Worm (Caenorhabditis elegans): ENCODE results near the gene rgs-7.

Gene rgs-7

ce11 chrX:3542242-3542641 lies at the start of gene rgs-7:
TSS of gene rgs-7 (plus strand) at chrX:3542542.
- TF ChIP-seq unc-62 (GFP tag; optimal IDR thresholded peaks at IDR 0.05): no peak

ce11 chrX:3494634-3495033 lies 47.7 kb upstream of the rgs-7 start:
- no peak for TF ChIP-seq unc-62 (GFP tag; optimal IDR thresholded peaks at IDR 0.05)

- no peak for TF ChIP-seq unc-62 (GFP tag; optimal IDR thresholded peaks at IDR 0.05)
Observed at ce11 chrX:3495776-3496175, 46.6 kb upstream of the rgs-7 start, which contains the start of gene glt-1. TSS of gene glt-1 (plus strand) at chrX:3496026.

ce11 chrX:3498953-3499352 lies 43.4 kb upstream of the rgs-7 start, which contains the start of gene C12D12.1:
TSS of gene C12D12.1 (plus strand) at chrX:3499253.
- TF ChIP-seq unc-62 (GFP tag; optimal IDR thresholded peaks at IDR 0.05): no peak

ce11 chrX:3499867-3500266 lies 42.5 kb upstream of the rgs-7 start:
- TF ChIP-seq unc-62 (GFP tag; optimal IDR thresholded peaks at IDR 0.05): no peak

- TF ChIP-seq unc-62 (GFP tag; optimal IDR thresholded peaks at IDR 0.05): no peak
Observed at ce11 chrX:3500357-3500756, 42.0 kb upstream of the rgs-7 start.

- no peak for TF ChIP-seq unc-62 (GFP tag; optimal IDR thresholded peaks at IDR 0.05)
Observed at ce11 chrX:3500903-3501302, 41.4 kb upstream of the rgs-7 start.

- no peak for TF ChIP-seq unc-62 (GFP tag; optimal IDR thresholded peaks at IDR 0.05)
Observed at ce11 chrX:3503025-3503424, 39.3 kb upstream of the rgs-7 start.

ce11 chrX:3505062-3505461 lies 37.3 kb upstream of the rgs-7 start:
- no peak for TF ChIP-seq unc-62 (GFP tag; optimal IDR thresholded peaks at IDR 0.05)

ce11 chrX:3506556-3506955 lies 35.8 kb upstream of the rgs-7 start:
- TF ChIP-seq unc-62 (GFP tag; optimal IDR thresholded peaks at IDR 0.05): no peak

- TF ChIP-seq unc-62 (GFP tag; optimal IDR thresholded peaks at IDR 0.05): no peak
Observed at ce11 chrX:3507214-3507613, 35.1 kb upstream of the rgs-7 start.

ce11 chrX:3508906-3509305 lies 33.4 kb upstream of the rgs-7 start, which contains the start of gene sox-4:
TSS of gene sox-4 (minus strand) at chrX:3509006.
- no peak for TF ChIP-seq unc-62 (GFP tag; optimal IDR thresholded peaks at IDR 0.05)

ce11 chrX:3513715-3514114 lies 28.6 kb upstream of the rgs-7 start:
- no peak for TF ChIP-seq unc-62 (GFP tag; optimal IDR thresholded peaks at IDR 0.05)

ce11 chrX:3517141-3517540 lies 25.2 kb upstream of the rgs-7 start:
- no peak for TF ChIP-seq unc-62 (GFP tag; optimal IDR thresholded peaks at IDR 0.05)

- no peak for TF ChIP-seq unc-62 (GFP tag; optimal IDR thresholded peaks at IDR 0.05)
Observed at ce11 chrX:3518494-3518893, 23.8 kb upstream of the rgs-7 start, which contains the start of gene npr-16. TSS of gene npr-16 (plus strand) at chrX:3518794.

- TF ChIP-seq unc-62 (GFP tag; optimal IDR thresholded peaks at IDR 0.05): no peak
Observed at ce11 chrX:3526712-3527111, 15.6 kb upstream of the rgs-7 start.

- TF ChIP-seq unc-62 (GFP tag; optimal IDR thresholded peaks at IDR 0.05): no peak
Observed at ce11 chrX:3532919-3533318, 9.4 kb upstream of the rgs-7 start, which contains the start of gene F56B6.6. TSS of gene F56B6.6 (minus strand) at chrX:3533019.

- TF ChIP-seq unc-62 (GFP tag; optimal IDR thresholded peaks at IDR 0.05): no peak
Observed at ce11 chrX:3534218-3534617, 8.1 kb upstream of the rgs-7 start.
